Fruit fly (Drosophila melanogaster) whole organism, embryonic: ENCODE data around the gene Rcd2.
A peak's percentile ranks its signal among the peaks of the same experiment; 100 is the strongest.

Source experiments
- BEAF-32 ChIP-seq: fragments of 200-800 bp; sonication (Bioruptor generic); optimal IDR thresholded peaks from 3 replicates; lab custom pipeline; 2017; ENCODE audit warnings: missing biosample characterization, missing genetic modification characterization, mild to moderate bottlenecking, moderate library complexity, missing genetic modification reagents
- Bgb ChIP-seq: fragments of 200-800 bp; sonication (Bioruptor generic); IDR thresholded peaks from 2 replicates; pipeline ENCODE4 v1.3.6; 2022; ENCODE audit warnings: missing biosample characterization, missing genetic modification characterization; ENCODE audit not compliant: partially characterized antibody
- CG10321 ChIP-seq: fragments of 200-800 bp; sonication (Bioruptor generic); IDR thresholded peaks from 2 replicates; pipeline ENCODE4 v1.3.6; 2022; ENCODE audit warnings: missing biosample characterization, missing genetic modification characterization
- CG11504 ChIP-seq: fragments of 200-800 bp; sonication (Bioruptor generic); optimal IDR thresholded peaks from 3 replicates; lab custom pipeline; 2019; ENCODE audit warnings: missing biosample characterization, mild to moderate bottlenecking, missing genetic modification characterization, moderate library complexity
- CG12659 ChIP-seq: fragments of 200-800 bp; sonication (Bioruptor generic); optimal IDR thresholded peaks from 3 replicates; lab custom pipeline; 2017; ENCODE audit warnings: mild to moderate bottlenecking, missing biosample characterization, missing genetic modification reagents, missing genetic modification characterization
- CG13123 ChIP-seq: fragments of 200-800 bp; sonication (Bioruptor generic); optimal IDR thresholded peaks from 2 replicates; lab custom pipeline; 2016; ENCODE audit warnings: missing biosample characterization, missing genetic modification characterization
- CG15514 ChIP-seq: fragments of 200-800 bp; sonication (Bioruptor generic); optimal IDR thresholded peaks from 3 replicates; lab custom pipeline; 2017; ENCODE audit warnings: missing biosample characterization, missing genetic modification characterization, mild to moderate bottlenecking, moderate library complexity, missing genetic modification reagents
- CG1603 ChIP-seq: fragments of 200-800 bp; sonication (Bioruptor generic); optimal IDR thresholded peaks from 2 replicates; lab custom pipeline; 2019; ENCODE audit warnings: missing biosample characterization, mild to moderate bottlenecking, missing genetic modification characterization, moderate library complexity
- CG1792 ChIP-seq: fragments of 200-800 bp; sonication (Bioruptor generic); optimal IDR thresholded peaks from 2 replicates; lab custom pipeline; 2016; ENCODE audit warnings: missing biosample characterization, missing genetic modification characterization
- CG2120 ChIP-seq: fragments of 200-800 bp; sonication (Bioruptor generic); optimal IDR thresholded peaks from 3 replicates; lab custom pipeline; 2016; ENCODE audit warnings: missing biosample characterization, missing genetic modification characterization
- CG2199 ChIP-seq: fragments of 200-800 bp; sonication (Bioruptor generic); IDR thresholded peaks from 3 replicates; pipeline ENCODE4 v1.3.6; 2022; ENCODE audit warnings: missing biosample characterization, missing genetic modification characterization
- CG32772 ChIP-seq: fragments of 200-800 bp; sonication (Bioruptor generic); IDR thresholded peaks from 2 replicates; pipeline ENCODE4 v1.3.6; 2022; ENCODE audit warnings: missing biosample characterization, missing genetic modification characterization
- CG34376 ChIP-seq: fragments of 200-800 bp; sonication (Bioruptor generic); optimal IDR thresholded peaks from 2 replicates; lab custom pipeline; 2018; ENCODE audit warnings: missing biosample characterization, mild to moderate bottlenecking, missing genetic modification characterization
- CG8290 ChIP-seq, 3 experiments: fragments of 200-800 bp; sonication (Bioruptor generic); optimal IDR thresholded peaks; 2 replicates each; lab custom pipeline; 2016 to 2019; ENCODE audit warnings: missing biosample characterization in 3 of 3, missing genetic modification characterization in 3 of 3, mild to moderate bottlenecking in 2 of 3, moderate library complexity in 1 of 3
- CG8478 ChIP-seq: fragments of >200 bp; optimal IDR thresholded peaks from 2 replicates; lab custom pipeline; 2018
- Doc3 ChIP-seq: fragments of 200-800 bp; sonication (Bioruptor generic); IDR thresholded peaks from 3 replicates; pipeline ENCODE4 v1.3.6; 2022; ENCODE audit warnings: missing biosample characterization, missing genetic modification characterization; ENCODE audit not compliant: partially characterized antibody
- Dp ChIP-seq: fragments of 200-800 bp; sonication (Bioruptor generic); optimal IDR thresholded peaks from 2 replicates; lab custom pipeline; 2018; ENCODE audit warnings: missing biosample characterization, mild to moderate bottlenecking, missing genetic modification characterization, moderate library complexity
- Dref ChIP-seq: fragments of 200-800 bp; sonication (Bioruptor generic); IDR thresholded peaks from 2 replicates; pipeline ENCODE4 v1.3.6; 2022; ENCODE audit warnings: missing biosample characterization, missing genetic modification characterization
- Jarid2 ChIP-seq: fragments of 200-800 bp; sonication (Bioruptor generic); optimal IDR thresholded peaks from 3 replicates; lab custom pipeline; 2017; ENCODE audit warnings: mild to moderate bottlenecking, missing biosample characterization, missing genetic modification reagents, missing genetic modification characterization
- Kr ChIP-seq: fragments of 200-800 bp; sonication (Bioruptor generic); optimal IDR thresholded peaks from 2 replicates; lab custom pipeline; 2017; ENCODE audit warnings: missing biosample characterization, mild to moderate bottlenecking, missing genetic modification characterization
- Med ChIP-seq: fragments of 200-800 bp; sonication (Bioruptor generic); peaks from one replicate; lab custom pipeline; 2016; ENCODE audit warnings: missing biosample characterization, missing genetic modification characterization, mild to moderate bottlenecking, inconsistent platforms, moderate library complexity
- Mes4 ChIP-seq: fragments of 200-800 bp; sonication (Bioruptor generic); optimal IDR thresholded peaks from 2 replicates; lab custom pipeline; 2016; ENCODE audit warnings: missing biosample characterization, missing genetic modification characterization
- Mrtf ChIP-seq: fragments of 200-800 bp; sonication (Bioruptor generic); IDR thresholded peaks from 3 replicates; pipeline ENCODE4 v1.3.6; 2022; ENCODE audit warnings: missing biosample characterization, missing genetic modification characterization
- Neu2 ChIP-seq: fragments of 200-800 bp; sonication (Bioruptor generic); optimal IDR thresholded peaks from 3 replicates; lab custom pipeline; 2016; ENCODE audit warnings: missing biosample characterization, missing genetic modification characterization, borderline replicate concordance
- Oaz ChIP-seq: fragments of 200-800 bp; sonication (Bioruptor generic); IDR thresholded peaks from 2 replicates; pipeline ENCODE4 v1.3.6; 2022; ENCODE audit warnings: missing biosample characterization, missing genetic modification characterization
- Scr ChIP-seq: fragments of 200-800 bp; sonication (Bioruptor generic); IDR thresholded peaks from 2 replicates; pipeline ENCODE4 v1.3.6; 2022; ENCODE audit warnings: missing biosample characterization, missing genetic modification characterization; ENCODE audit not compliant: partially characterized antibody
- bigmax ChIP-seq: fragments of 200-800 bp; sonication (Bioruptor generic); optimal IDR thresholded peaks from 2 replicates; lab custom pipeline; 2018; ENCODE audit warnings: missing biosample characterization, mild to moderate bottlenecking, missing genetic modification characterization
- da ChIP-seq: fragments of 200-800 bp; sonication (Bioruptor generic); optimal IDR thresholded peaks from 2 replicates; lab custom pipeline; 2016; ENCODE audit warnings: missing biosample characterization, missing genetic modification characterization
- dan ChIP-seq: fragments of 200-800 bp; sonication (Bioruptor generic); IDR thresholded peaks from 2 replicates; pipeline ENCODE4 v1.3.6; 2022; ENCODE audit warnings: missing biosample characterization, missing genetic modification characterization
- dimm ChIP-seq: fragments of 200-800 bp; sonication (Bioruptor generic); IDR thresholded peaks from 2 replicates; pipeline ENCODE4 v1.3.6; 2022; ENCODE audit warnings: missing biosample characterization, missing genetic modification characterization
- exex ChIP-seq: fragments of 200-800 bp; sonication (Bioruptor generic); optimal IDR thresholded peaks from 4 replicates; lab custom pipeline; 2018; ENCODE audit warnings: missing biosample characterization, mild to moderate bottlenecking, missing genetic modification characterization, moderate library complexity
- gcm2 ChIP-seq: fragments of 200-800 bp; sonication (Bioruptor generic); optimal IDR thresholded peaks from 2 replicates; lab custom pipeline; 2016; ENCODE audit warnings: missing biosample characterization, missing genetic modification characterization
- grn ChIP-seq: fragments of 200-800 bp; sonication (Bioruptor generic); optimal IDR thresholded peaks from 3 replicates; lab custom pipeline; 2017; ENCODE audit warnings: missing biosample characterization, missing genetic modification characterization
- ham ChIP-seq: fragments of 200-800 bp; sonication (Bioruptor generic); IDR thresholded peaks from 2 replicates; pipeline ENCODE4 v1.3.6; 2022; ENCODE audit warnings: missing biosample characterization, missing genetic modification characterization
- lab ChIP-seq: fragments of 200-800 bp; sonication (Bioruptor generic); optimal IDR thresholded peaks from 3 replicates; lab custom pipeline; 2017; ENCODE audit warnings: missing biosample characterization, missing genetic modification characterization, mild to moderate bottlenecking, moderate library complexity, missing genetic modification reagents
- mam ChIP-seq: fragments of 200-800 bp; sonication (Bioruptor generic); optimal IDR thresholded peaks from 3 replicates; lab custom pipeline; 2016; ENCODE audit warnings: missing biosample characterization, missing genetic modification characterization
- mirr ChIP-seq: fragments of 200-800 bp; sonication (Bioruptor generic); optimal IDR thresholded peaks from 3 replicates; lab custom pipeline; 2018; ENCODE audit warnings: missing biosample characterization, mild to moderate bottlenecking, missing genetic modification characterization
- nau ChIP-seq: fragments of 200-800 bp; sonication (Bioruptor generic); optimal IDR thresholded peaks from 3 replicates; lab custom pipeline; 2017; ENCODE audit warnings: missing biosample characterization, mild to moderate bottlenecking, missing genetic modification characterization, missing genetic modification reagents
- pzg ChIP-seq: fragments of 200-800 bp; sonication (Bioruptor generic); optimal IDR thresholded peaks from 3 replicates; lab custom pipeline; 2018; ENCODE audit warnings: missing biosample characterization, mild to moderate bottlenecking, missing genetic modification characterization, moderate library complexity
- row ChIP-seq: fragments of 200-800 bp; sonication (Bioruptor generic); IDR thresholded peaks from 3 replicates; pipeline ENCODE4 v1.3.6; 2022; ENCODE audit warnings: missing biosample characterization, missing genetic modification characterization
- sd ChIP-seq: fragments of 200-800 bp; sonication (Bioruptor generic); optimal IDR thresholded peaks from 3 replicates; lab custom pipeline; 2018; ENCODE audit warnings: missing biosample characterization, mild to moderate bottlenecking, missing genetic modification characterization, moderate library complexity
- sens ChIP-seq: fragments of 200-800 bp; sonication (Bioruptor generic); peaks from one replicate; lab custom pipeline; 2016; ENCODE audit warnings: missing biosample characterization, missing genetic modification characterization
- stwl ChIP-seq: fragments of 200-800 bp; sonication (Bioruptor generic); optimal IDR thresholded peaks from 3 replicates; lab custom pipeline; 2018; ENCODE audit warnings: missing biosample characterization, mild to moderate bottlenecking, missing genetic modification characterization, moderate library complexity
- sug ChIP-seq: fragments of 200-800 bp; optimal IDR thresholded peaks from 2 replicates; lab custom pipeline; 2019; ENCODE audit warnings: missing biosample characterization, mild to moderate bottlenecking, missing genetic modification characterization, moderate library complexity
- trem ChIP-seq: fragments of 200-800 bp; optimal IDR thresholded peaks from 3 replicates; lab custom pipeline; 2019; ENCODE audit warnings: missing biosample characterization, mild to moderate bottlenecking, missing genetic modification characterization, moderate library complexity
- unc-4 ChIP-seq: fragments of 200-800 bp; sonication (Bioruptor generic); IDR thresholded peaks from 2 replicates; pipeline ENCODE4 v1.3.6; 2022; ENCODE audit warnings: missing biosample characterization, missing genetic modification characterization; ENCODE audit not compliant: partially characterized antibody
- vnd ChIP-seq: fragments of 200-800 bp; sonication (Bioruptor generic); IDR thresholded peaks from 3 replicates; pipeline ENCODE4 v1.3.6; 2022; ENCODE audit warnings: missing biosample characterization, missing genetic modification characterization; ENCODE audit not compliant: partially characterized antibody
- zen ChIP-seq: fragments of 200-800 bp; sonication (Bioruptor generic); optimal IDR thresholded peaks from 3 replicates; lab custom pipeline; 2018; ENCODE audit warnings: missing biosample characterization, mild to moderate bottlenecking, missing genetic modification characterization, moderate library complexity
- zf30C ChIP-seq: fragments of 200-800 bp; sonication (Bioruptor generic); optimal IDR thresholded peaks from 3 replicates; lab custom pipeline; 2018; ENCODE audit warnings: missing biosample characterization, mild to moderate bottlenecking, missing genetic modification characterization

Gene Rcd2

dm6 chr3L:20491525-20492132, 48.6 kb downstream of the Rcd2 start, which contains the start of gene ND-39:
TSS of gene ND-39 (plus strand) at chr3L:20492082.
- TF ChIP-seq CG2199 (GFP tag; lab: Robert Waterston, UW): peak; percentile 90
- TF ChIP-seq CG2120 (GFP tag; lab: Kevin White, UChicago): no peak
- peak; percentile 55 for TF ChIP-seq lab (GFP tag; lab: Kevin White, UChicago)
- no peak for TF ChIP-seq nau (GFP tag; lab: Kevin White, UChicago)
- 0 out of 3 replicates have a peak, but pooled peaks have one; percentile 22 for TF ChIP-seq Doc3 (GFP tag; lab: Robert Waterston, UW)
- TF ChIP-seq mam (GFP tag; lab: Kevin White, UChicago): no peak
- peak; percentile 37 for TF ChIP-seq sens (GFP tag; lab: Kevin White, UChicago)
- no peak for TF ChIP-seq Mrtf (GFP tag; lab: Robert Waterston, UW)
- no peak for TF ChIP-seq bigmax
- TF ChIP-seq unc-4 (GFP tag; lab: Robert Waterston, UW): peak; percentile 35; the same call in 1 of the 2 replicates
- TF ChIP-seq stwl (tag; lab: Kevin White, UChicago): peak; percentile 49
- TF ChIP-seq pzg (GFP tag; lab: Kevin White, UChicago): peak; percentile 53
- peak; percentile 1 for TF ChIP-seq CG1603
- TF ChIP-seq row (GFP tag; lab: Robert Waterston, UW): peak; percentile 34; the same call in 1 of the 3 replicates
- peak; percentile 63 for TF ChIP-seq sug (tag; lab: Kevin White, UChicago)
- no peak for TF ChIP-seq CG8478 (lab: Kevin White, UChicago)
- TF ChIP-seq Dp (GFP tag; lab: Kevin White, UChicago): peak; percentile 65
- TF ChIP-seq grn: peak; percentile 94
- no peak for TF ChIP-seq Oaz (GFP tag; lab: Robert Waterston, UW)
- peak; percentile 42 for TF ChIP-seq Med (GFP tag; lab: Kevin White, UChicago)
- no peak for TF ChIP-seq CG32772 (GFP tag; lab: Robert Waterston, UW)
- TF ChIP-seq da (GFP tag; lab: Kevin White, UChicago): no peak
- peak; percentile 54 for TF ChIP-seq Dref (GFP tag; lab: Robert Waterston, UW)
- TF ChIP-seq Scr: 0 out of 2 replicates have a peak, but pooled peaks have one; percentile 14
- TF ChIP-seq CG10321: peak; percentile 82
- TF ChIP-seq gcm2 (GFP tag; lab: Kevin White, UChicago): no peak
- TF ChIP-seq CG11504: peak; percentile 100
- no peak for TF ChIP-seq zf30C (GFP tag; lab: Kevin White, UChicago)
- TF ChIP-seq BEAF-32 (GFP tag; lab: Kevin White, UChicago): peak; percentile 47
- peak; percentile 31 for TF ChIP-seq mirr
- TF ChIP-seq zen (tag; lab: Kevin White, UChicago): no peak
- no peak for TF ChIP-seq dan (GFP tag; lab: Robert Waterston, UW)
- TF ChIP-seq Mes4 (GFP tag; lab: Kevin White, UChicago): no peak
- TF ChIP-seq exex (tag; lab: Kevin White, UChicago): peak; percentile 89
- peak; percentile 17 for TF ChIP-seq sd
- TF ChIP-seq dimm (GFP tag; lab: Robert Waterston, UW): no peak
- TF ChIP-seq trem (tag; lab: Kevin White, UChicago): peak; percentile 94
- TF ChIP-seq CG34376 (GFP tag; lab: Kevin White, UChicago): peak; percentile 35
- TF ChIP-seq ham (GFP tag; lab: Robert Waterston, UW): no peak
- peak; percentile 29; the same call in 1 of the 3 replicates for TF ChIP-seq vnd
- no peak for TF ChIP-seq CG1792
- no peak for TF ChIP-seq Jarid2
- TF ChIP-seq CG15514 (GFP tag; lab: Kevin White, UChicago): peak; percentile 16
- 0 out of 2 replicates have a peak, but pooled peaks have one; percentile 12 for TF ChIP-seq Bgb (GFP tag; lab: Robert Waterston, UW)
- no peak for TF ChIP-seq CG8290 (GFP tag; optimal IDR thresholded peaks at IDR 0.05; lab: Kevin White, UChicago)
- peak in 1 of 2 experiments; percentile 29 for TF ChIP-seq CG8290 (tag; optimal IDR thresholded peaks at IDR 0.05; lab: Kevin White, UChicago)
- peak; percentile 75 for TF ChIP-seq Neu2 (GFP tag; lab: Kevin White, UChicago)
- no peak for TF ChIP-seq Kr (GFP tag; lab: Kevin White, UChicago)
- no peak for TF ChIP-seq CG13123
- TF ChIP-seq CG12659 (GFP tag; lab: Kevin White, UChicago): peak; percentile 5
